Fruit fly (Drosophila melanogaster): ENCODE results near the gene CG34012.

CG34012 gene

DNA sequence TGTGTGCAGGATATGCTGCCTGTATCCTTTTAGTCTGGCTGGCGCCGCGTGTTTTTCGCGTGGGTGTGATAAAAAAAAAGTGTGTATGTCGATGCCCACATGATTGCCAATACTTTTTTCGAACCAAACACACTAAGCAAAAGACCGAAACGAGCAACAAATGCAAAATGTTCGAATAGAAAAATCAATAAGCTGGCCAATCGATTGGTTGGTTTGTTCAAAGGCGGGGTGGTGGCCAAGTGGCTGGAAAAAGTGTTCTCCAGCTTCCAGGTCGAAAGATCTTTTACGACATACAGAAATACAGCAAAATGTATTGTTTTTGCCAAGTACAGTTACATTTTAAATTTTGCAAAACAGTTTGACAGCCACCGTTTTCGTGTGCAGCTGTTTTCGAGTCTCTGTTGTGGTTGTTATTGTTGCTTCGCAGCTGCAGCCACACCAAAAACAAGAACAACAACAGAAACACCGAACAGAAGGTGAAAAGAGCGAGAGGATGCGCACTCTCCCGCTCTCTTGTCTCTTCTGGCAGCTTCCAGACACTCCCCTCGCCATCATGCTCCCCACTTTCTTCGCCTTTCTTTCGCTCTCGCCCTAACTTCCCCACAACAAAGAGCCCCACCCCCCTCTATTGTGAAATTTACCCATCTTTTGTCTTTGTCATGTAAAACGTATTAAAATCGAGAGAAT, 14.4 kb upstream of the CG34012 start (continued):
- TF ChIP-seq onecut (GFP tag; IDR thresholded peaks at IDR 0.05) (peak; percentile 92), CG12769 (tag; optimal IDR thresholded peaks at IDR 0.05) (peak; percentile 2), CG4328 (GFP tag; optimal IDR thresholded peaks at IDR 0.05) (no peak)

- no peak for TF ChIP-seq CG18764 (GFP tag; optimal IDR thresholded peaks at IDR 0.05)
- TF ChIP-seq CG8281 (tag; optimal IDR thresholded peaks at IDR 0.05), result no peak
- TF ChIP-seq CG14441 (GFP tag; IDR thresholded peaks at IDR 0.05), result peak; percentile 56
- TF ChIP-seq CG9797 (GFP tag; optimal IDR thresholded peaks at IDR 0.05), result peak; percentile 94
- TF ChIP-seq tio (GFP tag; optimal IDR thresholded peaks at IDR 0.05), result no peak
- TF ChIP-seq CG11085 (GFP tag; IDR thresholded peaks at IDR 0.05), result no peak
- TF ChIP-seq NC2α (GFP tag; optimal IDR thresholded peaks at IDR 0.05), result no peak
- TF ChIP-seq CG10654 (GFP tag; optimal IDR thresholded peaks at IDR 0.05), result no peak
- TF ChIP-seq Camta (GFP tag; optimal IDR thresholded peaks at IDR 0.05), result no peak
- TF ChIP-seq Fer2 (tag; optimal IDR thresholded peaks at IDR 0.05), result no peak
- peak; percentile 14 for TF ChIP-seq CG9437 (GFP tag; optimal IDR thresholded peaks at IDR 0.05)
- peak; percentile 72 for TF ChIP-seq NFAT (GFP tag; IDR thresholded peaks at IDR 0.05)
- TF ChIP-seq bowl (GFP tag; IDR thresholded peaks at IDR 0.05), result no peak
- peak; percentile 88 for TF ChIP-seq sqz (GFP tag; optimal IDR thresholded peaks at IDR 0.05)
- peak; percentile 51 for TF ChIP-seq ERR (GFP tag; optimal IDR thresholded peaks at IDR 0.05)
- TF ChIP-seq Oaz (GFP tag; IDR thresholded peaks at IDR 0.05), result no peak
- no peak for TF ChIP-seq CG7556 (GFP tag; optimal IDR thresholded peaks at IDR 0.05)
- TF ChIP-seq HmgD (GFP tag; optimal IDR thresholded peaks at IDR 0.05), result peak; percentile 94
- peak; percentile 67 for TF ChIP-seq CG14710 (tag; optimal IDR thresholded peaks at IDR 0.05)
- TF ChIP-seq vvl (GFP tag; IDR thresholded peaks at IDR 0.05), result peak; percentile 59; the same call in 1 of the 2 replicates
- no peak for TF ChIP-seq odd (GFP tag; optimal IDR thresholded peaks at IDR 0.05)
- TF ChIP-seq CG15011 (GFP tag; optimal IDR thresholded peaks at IDR 0.05), result no peak
- TF ChIP-seq Kr (GFP tag; optimal IDR thresholded peaks at IDR 0.05), result no peak
- no peak for TF ChIP-seq Dfd (GFP tag; optimal IDR thresholded peaks at IDR 0.05)
- TF ChIP-seq CG31224 (GFP tag; IDR thresholded peaks at IDR 0.05), result no peak
- TF ChIP-seq CG34224 (GFP tag; IDR thresholded peaks at IDR 0.05; ENCODE audit: partially characterized antibody), result peak; percentile 72
- TF ChIP-seq CG1603 (tag; optimal IDR thresholded peaks at IDR 0.05), result peak; percentile 94
- TF ChIP-seq CG30431 (GFP tag; optimal IDR thresholded peaks at IDR 0.05), result no peak
- no peak for TF ChIP-seq CG4820 (GFP tag; optimal IDR thresholded peaks at IDR 0.05)
- TF ChIP-seq chn (GFP tag; optimal IDR thresholded peaks at IDR 0.05), result peak; percentile 40
- TF ChIP-seq al (GFP tag; IDR thresholded peaks at IDR 0.05), result 0 out of 2 replicates have a peak, but pooled peaks have one; percentile 19
- TF ChIP-seq Dbx (GFP tag; IDR thresholded peaks at IDR 0.05), result peak; percentile 69; the same call in 2 of the 3 replicates
- TF ChIP-seq MESR4 (GFP tag; optimal IDR thresholded peaks at IDR 0.05), result peak; percentile 87
- peak; percentile 92 for TF ChIP-seq Med (GFP tag)
- TF ChIP-seq gcm (GFP tag; optimal IDR thresholded peaks at IDR 0.05), result peak; percentile 8
- peak; percentile 15 for TF ChIP-seq CG9817 (tag; optimal IDR thresholded peaks at IDR 0.05)
- TF ChIP-seq Aef1 (GFP tag; IDR thresholded peaks at IDR 0.05), result peak; percentile 78
- no peak for TF ChIP-seq Rx (GFP tag; IDR thresholded peaks at IDR 0.05)
- TF ChIP-seq Gsc (GFP tag; IDR thresholded peaks at IDR 0.05), result no peak
- peak; percentile 90 for TF ChIP-seq amos (GFP tag; IDR thresholded peaks at IDR 0.05; ENCODE audit: partially characterized antibody)
- no peak for TF ChIP-seq cato (GFP tag; optimal IDR thresholded peaks at IDR 0.05; ENCODE audit: borderline replicate concordance)
- peak; percentile 59 for TF ChIP-seq phol (tag; optimal IDR thresholded peaks at IDR 0.05)
- TF ChIP-seq Pdp1 (GFP tag; optimal IDR thresholded peaks at IDR 0.05), result peak in 1 of 2 experiments; percentile 74
- TF ChIP-seq Myb (GFP tag; optimal IDR thresholded peaks at IDR 0.05), result peak; percentile 81
- TF ChIP-seq otp (GFP tag; IDR thresholded peaks at IDR 0.05), result no peak
- TF ChIP-seq CG31441 (GFP tag; IDR thresholded peaks at IDR 0.05), result no peak
Observed at dm6 chr3L:11123088-11123487, 13.8 kb upstream of the CG34012 start, which contains the start of the genes Ufd1 and NaPi-III. Ufd1 (minus strand) TSS chr3L:11123216. NaPi-III (plus strand) TSS chr3L:11123348.
